Worm (Caenorhabditis elegans) whole organism, L1 larva: ENCODE measurements around the gene cyp-44A1.

ENCODE experiments used
- C04F5.9 ChIP-seq: sonication (generic microtip); optimal IDR thresholded peaks from 2 replicates; lab custom pipeline; 2016; ENCODE audit warnings: missing genetic modification characterization, missing compliant biosample characterization
- C34B4.2 ChIP-seq: sonication (generic microtip); optimal IDR thresholded peaks from 2 replicates; lab custom pipeline; 2017; ENCODE audit warnings: mild to moderate bottlenecking, missing genetic modification characterization, missing compliant biosample characterization
- F16B12.6 ChIP-seq: fragments of 150-350 bp; optimal IDR thresholded peaks from 2 replicates; lab custom pipeline; 2014; ENCODE audit warnings: missing biosample characterization, missing genetic modification characterization
- aha-1 ChIP-seq: fragments of 150-350 bp; optimal IDR thresholded peaks from 2 replicates; lab custom pipeline; 2014; ENCODE audit warnings: missing biosample characterization, missing genetic modification characterization
- alr-1 ChIP-seq: fragments of 200-800 bp; sonication (Bioruptor generic); optimal IDR thresholded peaks from 2 replicates; lab custom pipeline; 2018; ENCODE audit warnings: borderline replicate concordance, mild to moderate bottlenecking, missing genetic modification characterization, missing compliant biosample characterization
- aly-2 ChIP-seq: fragments of 150-350 bp; optimal IDR thresholded peaks from 2 replicates; lab custom pipeline; 2014; ENCODE audit warnings: missing biosample characterization, missing genetic modification characterization
- blmp-1 ChIP-seq: fragments of 150-350 bp; optimal IDR thresholded peaks from 2 replicates; lab custom pipeline; 2014; ENCODE audit warnings: missing biosample characterization, missing genetic modification characterization
- ceh-63 ChIP-seq: fragments of 200-800 bp; sonication (Bioruptor generic); optimal IDR thresholded peaks from 2 replicates; lab custom pipeline; 2018; ENCODE audit warnings: mild to moderate bottlenecking, missing genetic modification characterization, missing compliant biosample characterization
- ceh-8 ChIP-seq: fragments of 200-800 bp; sonication (Bioruptor generic); optimal IDR thresholded peaks from 2 replicates; lab custom pipeline; 2018; ENCODE audit warnings: mild to moderate bottlenecking, missing genetic modification characterization, moderate library complexity, missing compliant biosample characterization
- ceh-90 ChIP-seq: sonication (generic microtip); optimal IDR thresholded peaks from 2 replicates; lab custom pipeline; 2016; ENCODE audit warnings: missing genetic modification characterization, missing compliant biosample characterization
- dpl-1 ChIP-seq, 3 experiments: fragments of 150-350 bp in 2 of 3; sonication (generic microtip) in 1 of 3; optimal IDR thresholded peaks; 2 replicates each; lab custom pipeline; 2014 to 2017; ENCODE audit warnings: missing biosample characterization in 3 of 3, missing genetic modification characterization in 3 of 3, missing genetic modification reagents in 3 of 3
- egl-13 ChIP-seq: sonication (generic microtip); optimal IDR thresholded peaks from 2 replicates; lab custom pipeline; 2016; ENCODE audit warnings: missing genotype, missing genetic modification reagents, missing genetic modification characterization, missing compliant biosample characterization
- egl-27 ChIP-seq, 2 experiments: fragments of 150-350 bp in 1 of 2; sonication (generic microtip); optimal IDR thresholded peaks; 3 replicates each; lab custom pipeline; 2017 to 2018; ENCODE audit warnings: missing biosample characterization in 2 of 2, missing genetic modification characterization in 2 of 2, missing genetic modification reagents in 2 of 2
- ets-5 ChIP-seq: fragments of 200-800 bp; sonication (Bioruptor generic); IDR thresholded peaks from 2 replicates; pipeline ENCODE4 v1.3.6; 2022; ENCODE audit warnings: missing genetic modification characterization, missing compliant biosample characterization
- fkh-10 ChIP-seq: sonication (generic microtip); optimal IDR thresholded peaks from 2 replicates; lab custom pipeline; 2017; ENCODE audit warnings: missing biosample characterization, missing genetic modification reagents, missing genetic modification characterization
- fos-1 ChIP-seq: fragments of 150-350 bp; optimal IDR thresholded peaks from 2 replicates; lab custom pipeline; 2014; ENCODE audit warnings: missing biosample characterization, missing genetic modification characterization
- grh-1 ChIP-seq: fragments of 200-800 bp; sonication (Bioruptor generic); IDR thresholded peaks from 2 replicates; pipeline ENCODE4 v1.3.6; 2022; ENCODE audit warnings: missing genetic modification reagents, missing genetic modification characterization, missing compliant biosample characterization
- hlh-17 ChIP-seq: fragments of 200-800 bp; sonication (Bioruptor generic); optimal IDR thresholded peaks from 2 replicates; lab custom pipeline; 2018; ENCODE audit warnings: missing genetic modification characterization, mild to moderate bottlenecking, missing compliant biosample characterization, moderate library complexity, borderline replicate concordance
- hlh-4 ChIP-seq: sonication (generic microtip); optimal IDR thresholded peaks from 2 replicates; lab custom pipeline; 2016; ENCODE audit warnings: mild to moderate bottlenecking, missing genetic modification characterization, missing compliant biosample characterization
- irx-1 ChIP-seq: sonication (generic microtip); optimal IDR thresholded peaks from 2 replicates; lab custom pipeline; 2016; ENCODE audit warnings: missing genetic modification characterization, missing compliant biosample characterization
- jun-1 ChIP-seq: fragments of 150-350 bp; optimal IDR thresholded peaks from 2 replicates; lab custom pipeline; 2014; ENCODE audit warnings: missing biosample characterization, missing genetic modification reagents, missing genetic modification characterization
- lin-15B ChIP-seq: fragments of 150-350 bp; sonication (generic microtip); optimal IDR thresholded peaks from 3 replicates; lab custom pipeline; 2014; ENCODE audit warnings: missing biosample characterization, missing genetic modification characterization
- lin-35 ChIP-seq, 2 experiments: fragments of 150-350 bp; optimal IDR thresholded peaks; 2 replicates each; lab custom pipeline; 2014; ENCODE audit warnings: missing biosample characterization in 2 of 2, missing genetic modification characterization in 2 of 2, missing genetic modification reagents in 2 of 2
- lir-3 ChIP-seq: sonication (generic microtip); optimal IDR thresholded peaks from 2 replicates; lab custom pipeline; 2016; ENCODE audit warnings: mild to moderate bottlenecking, missing genetic modification characterization, moderate library complexity, missing compliant biosample characterization; ENCODE audit not compliant: poor library complexity
- lsy-2 ChIP-seq, 2 experiments: fragments of 150-350 bp; optimal IDR thresholded peaks; 2 replicates each; lab custom pipeline; 2014; ENCODE audit warnings: missing biosample characterization in 2 of 2, missing genetic modification characterization in 2 of 2
- mab-9 ChIP-seq: fragments of 200-800 bp; sonication (Bioruptor generic); IDR thresholded peaks from 2 replicates; pipeline ENCODE4 v1.3.6; 2022; ENCODE audit warnings: missing genetic modification reagents, missing genetic modification characterization, missing compliant biosample characterization
- mef-2 ChIP-seq: fragments of 150-350 bp; optimal IDR thresholded peaks from 2 replicates; lab custom pipeline; 2014; ENCODE audit warnings: missing biosample characterization, missing genetic modification characterization
- nhr-19 ChIP-seq: fragments of 200-800 bp; sonication (Bioruptor generic); conservative IDR thresholded peaks from 2 replicates; pipeline ENCODE4 v1.3.6; 2022; ENCODE audit warnings: missing genetic modification characterization, missing compliant biosample characterization
- nhr-28 ChIP-seq: fragments of 150-350 bp; optimal IDR thresholded peaks from 2 replicates; lab custom pipeline; 2014; ENCODE audit warnings: missing biosample characterization, missing genetic modification characterization
- nhr-47 ChIP-seq: sonication (generic microtip); optimal IDR thresholded peaks from 2 replicates; lab custom pipeline; 2016; ENCODE audit warnings: mild to moderate bottlenecking, missing genetic modification characterization, moderate library complexity, missing compliant biosample characterization
- nhr-77 ChIP-seq: fragments of 150-350 bp; optimal IDR thresholded peaks from 2 replicates; lab custom pipeline; 2014; ENCODE audit warnings: missing biosample characterization, missing genetic modification characterization
- nhr-84 ChIP-seq: sonication (generic microtip); optimal IDR thresholded peaks from 2 replicates; lab custom pipeline; 2017; ENCODE audit warnings: missing biosample characterization, missing genetic modification characterization
- nhr-85 ChIP-seq: sonication (generic microtip); peaks from one replicate; lab custom pipeline; 2016; ENCODE audit warnings: missing genetic modification characterization, inconsistent platforms, missing compliant biosample characterization
- nhr-90 ChIP-seq: sonication (generic microtip); optimal IDR thresholded peaks from 2 replicates; lab custom pipeline; 2016; ENCODE audit warnings: mild to moderate bottlenecking, missing genetic modification characterization, missing compliant biosample characterization; ENCODE audit not compliant: poor library complexity
- pag-3 ChIP-seq: sonication (generic microtip); optimal IDR thresholded peaks from 2 replicates; lab custom pipeline; 2017; ENCODE audit warnings: missing genetic modification characterization, mild to moderate bottlenecking, missing compliant biosample characterization, antibody characterized with exemption, borderline replicate concordance; ENCODE audit not compliant: insufficient read depth
- pax-3 ChIP-seq: fragments of 200-800 bp; sonication (Bioruptor generic); optimal IDR thresholded peaks from 2 replicates; lab custom pipeline; 2018; ENCODE audit warnings: mild to moderate bottlenecking, missing genetic modification characterization, moderate library complexity, missing compliant biosample characterization
- pqm-1 ChIP-seq: sonication (generic microtip); optimal IDR thresholded peaks from 3 replicates; lab custom pipeline; 2017; ENCODE audit warnings: missing biosample characterization, missing genetic modification characterization
- rnt-1 ChIP-seq: sonication (generic microtip); optimal IDR thresholded peaks from 2 replicates; lab custom pipeline; 2016; ENCODE audit warnings: mild to moderate bottlenecking, missing genetic modification characterization, moderate library complexity, missing compliant biosample characterization
- skn-1 ChIP-seq: fragments of 150-350 bp; optimal IDR thresholded peaks from 2 replicates; lab custom pipeline; 2014; ENCODE audit warnings: missing biosample characterization, missing genetic modification characterization
- snpc-4 ChIP-seq: fragments of 150-350 bp; optimal IDR thresholded peaks from 2 replicates; lab custom pipeline; 2014; ENCODE audit warnings: missing biosample characterization, missing genetic modification characterization
- snu-23 ChIP-seq: sonication (generic microtip); optimal IDR thresholded peaks from 2 replicates; lab custom pipeline; 2016; ENCODE audit warnings: missing genetic modification characterization, missing compliant biosample characterization
- sptf-1 ChIP-seq: fragments of 150-350 bp; optimal IDR thresholded peaks from 2 replicates; lab custom pipeline; 2014; ENCODE audit warnings: missing biosample characterization, missing genetic modification characterization
- sup-37 ChIP-seq: fragments of 200-800 bp; sonication (Bioruptor generic); optimal IDR thresholded peaks from 2 replicates; lab custom pipeline; 2018; ENCODE audit warnings: mild to moderate bottlenecking, missing genetic modification characterization, missing compliant biosample characterization
- swsn-7 ChIP-seq: sonication (generic microtip); optimal IDR thresholded peaks from 2 replicates; lab custom pipeline; 2016; ENCODE audit warnings: missing genetic modification characterization, missing compliant biosample characterization
- tbx-2 ChIP-seq: sonication (generic microtip); optimal IDR thresholded peaks from 2 replicates; lab custom pipeline; 2016; ENCODE audit warnings: missing genetic modification characterization, missing compliant biosample characterization
- tlp-1 ChIP-seq: fragments of 150-350 bp; optimal IDR thresholded peaks from 2 replicates; lab custom pipeline; 2014; ENCODE audit warnings: missing biosample characterization, missing genetic modification characterization
- unc-130 ChIP-seq: fragments of 150-350 bp; optimal IDR thresholded peaks from 2 replicates; lab custom pipeline; 2017; ENCODE audit warnings: missing biosample characterization, missing genetic modification characterization, inconsistent platforms
- unc-62 ChIP-seq: fragments of 150-350 bp; optimal IDR thresholded peaks from 2 replicates; lab custom pipeline; 2014; ENCODE audit warnings: missing biosample characterization, missing genetic modification reagents, missing genetic modification characterization
- unc-86 ChIP-seq: sonication (generic microtip); optimal IDR thresholded peaks from 2 replicates; lab custom pipeline; 2016; ENCODE audit warnings: missing genetic modification characterization, missing compliant biosample characterization
- unc-98 ChIP-seq: fragments of 200-800 bp; sonication (Bioruptor generic); IDR thresholded peaks from 2 replicates; pipeline ENCODE4 v1.3.6; 2022; ENCODE audit warnings: missing genetic modification characterization, missing compliant biosample characterization
- vab-15 ChIP-seq: sonication (generic microtip); optimal IDR thresholded peaks from 2 replicates; lab custom pipeline; 2017; ENCODE audit warnings: missing genotype, mild to moderate bottlenecking, missing genetic modification characterization, missing compliant biosample characterization
- xbp-1 ChIP-seq: sonication (generic microtip); optimal IDR thresholded peaks from 2 replicates; lab custom pipeline; 2016; ENCODE audit warnings: missing genetic modification characterization, missing compliant biosample characterization
- ztf-4 ChIP-seq: fragments of 150-350 bp; optimal IDR thresholded peaks from 2 replicates; lab custom pipeline; 2014; ENCODE audit warnings: missing biosample characterization, missing genetic modification characterization

Gene cyp-44A1

ce11 chrII:5473946-5474423 lies 29.9 kb upstream of the cyp-44A1 start, which contains the start of gene mrps-16:
Gene mrps-16, plus strand, starts transcription at chrII:5474373.
- TF ChIP-seq snpc-4 (tag; lab: Kevin White, UChicago) (peak; percentile 38), C34B4.2 (tag; lab: Kevin White, UChicago) (no peak), fkh-10 (GFP tag; lab: Kevin White, UChicago) (no peak), C04F5.9 (tag; lab: Kevin White, UChicago) (peak; percentile 4), skn-1 (peak; percentile 52), F16B12.6 (tag; lab: Kevin White, UChicago) (peak; percentile 98), egl-27 (tag; optimal IDR thresholded peaks at IDR 0.05; lab: Kevin White, UChicago) (no peak), fos-1 (peak; percentile 45), lir-3 (tag; lab: Kevin White, UChicago) (peak; percentile 41), ceh-63 (GFP tag; lab: Kevin White, UChicago) (no peak), grh-1 (GFP tag; lab: Robert Waterston, UW) (peak; percentile 54), unc-86 (tag; lab: Kevin White, UChicago) (peak; percentile 58), ets-5 (GFP tag; lab: Robert Waterston, UW) (no peak), sptf-1 (no peak), ztf-4 (tag; lab: Kevin White, UChicago) (no peak), nhr-77 (tag; lab: Kevin White, UChicago) (peak; percentile 37), dpl-1 (GFP tag; optimal IDR thresholded peaks at IDR 0.05; lab: Kevin White, UChicago) (peak; percentile 96 to 98 (median 97)), mef-2 (tag; lab: Kevin White, UChicago) (no peak), irx-1 (peak; percentile 38), nhr-90 (tag; lab: Kevin White, UChicago) (peak; percentile 64), vab-15 (no peak), nhr-47 (tag; lab: Kevin White, UChicago) (peak; percentile 81), lin-15B (peak; percentile 31), mab-9 (GFP tag; lab: Robert Waterston, UW) (peak; percentile 36; the same call in 1 of the 2 replicates), nhr-84 (no peak), pqm-1 (no peak), unc-62 (no peak), nhr-19 (GFP tag; lab: Robert Waterston, UW) (peak; percentile 78), blmp-1 (tag; lab: Kevin White, UChicago) (peak; percentile 59), tlp-1 (tag; lab: Kevin White, UChicago) (no peak), swsn-7 (tag; lab: Kevin White, UChicago) (peak; percentile 76), xbp-1 (tag; lab: Kevin White, UChicago) (peak; percentile 67), nhr-85 (tag; lab: Kevin White, UChicago) (peak; percentile 87), lsy-2 (tag; optimal IDR thresholded peaks at IDR 0.05; lab: Kevin White, UChicago) (peak; percentile 82 to 83), unc-130 (tag; lab: Kevin White, UChicago) (peak; percentile 58), nhr-28 (tag; lab: Kevin White, UChicago) (no peak), pax-3 (no peak), aly-2 (peak; percentile 24), sup-37 (GFP tag; lab: Kevin White, UChicago) (no peak), rnt-1 (tag; lab: Kevin White, UChicago) (peak; percentile 79), unc-98 (GFP tag; lab: Robert Waterston, UW) (no peak), tbx-2 (tag; lab: Kevin White, UChicago) (peak; percentile 79), alr-1 (no peak), jun-1 (tag; lab: Kevin White, UChicago) (peak; percentile 58), hlh-4 (no peak), ceh-8 (GFP tag; lab: Kevin White, UChicago) (peak; percentile 6), aha-1 (tag; lab: Kevin White, UChicago) (no peak), pag-3 (no peak), snu-23 (GFP tag; lab: Kevin White, UChicago) (peak; percentile 80), egl-13 (no peak), lin-35 (GFP tag; optimal IDR thresholded peaks at IDR 0.05; lab: Kevin White, UChicago) (peak; percentile 97 to 98), hlh-17 (no peak), ceh-90 (tag; lab: Kevin White, UChicago) (no peak)
